Worm (Caenorhabditis elegans): Measurements from ENCODE around the gene fbxa-32.
"Not testable (repeated sequence)": the region's sequence is repeated elsewhere in the genome, so short reads cannot be mapped to it uniquely, and the experiment has no call there.

ce11 chrIII:1252412-1253207 lies 16.4 kb downstream of the fbxa-32 start:
- not testable (repeated sequence) for TF ChIP-seq sea-1 (GFP tag; conservative IDR thresholded peaks at IDR 0.05); aly-1 (tag; optimal IDR thresholded peaks at IDR 0.05); ama-1 (optimal IDR thresholded peaks at IDR 0.05); B0310.2 (tag; optimal IDR thresholded peaks at IDR 0.05); hnd-1 (tag; optimal IDR thresholded peaks at IDR 0.05); hmbx-1 (tag; optimal IDR thresholded peaks at IDR 0.05); F13C5.2 (tag; optimal IDR thresholded peaks at IDR 0.05); flt-1 (GFP tag; IDR thresholded peaks at IDR 0.05); ceh-13 (GFP tag; optimal IDR thresholded peaks at IDR 0.05); tra-4 (tag; optimal IDR thresholded peaks at IDR 0.05); ets-7 (tag; optimal IDR thresholded peaks at IDR 0.05)
- TF ChIP-seq tbx-11 (GFP tag; IDR thresholded peaks at IDR 0.05) = peak; percentile 59; the same call in 1 of the 2 replicates
